Worm (Caenorhabditis elegans) whole organism, L2 larva: ENCODE results near the gene ctns-1.
A peak's percentile ranks its signal among the peaks of the same experiment; 100 is the strongest.

Experiments used
- C34F6.9 ChIP-seq: fragments of 150-350 bp; optimal IDR thresholded peaks from 2 replicates; lab custom pipeline; 2014; ENCODE audit warnings: missing biosample characterization, missing genetic modification characterization
- F13H6.1 ChIP-seq: sonication (generic microtip); optimal IDR thresholded peaks from 2 replicates; lab custom pipeline; 2016; ENCODE audit warnings: missing genetic modification characterization, missing compliant biosample characterization
- Y55F3AM.14 ChIP-seq: fragments of 200-800 bp; sonication (Bioruptor generic); optimal IDR thresholded peaks from 2 replicates; lab custom pipeline; 2018; ENCODE audit warnings: mild to moderate bottlenecking, missing genetic modification characterization, missing compliant biosample characterization
- ZK546.5 ChIP-seq: sonication (generic microtip); optimal IDR thresholded peaks from 2 replicates; lab custom pipeline; 2017; ENCODE audit warnings: missing biosample characterization, missing genetic modification characterization
- alr-1 ChIP-seq: fragments of 150-350 bp; optimal IDR thresholded peaks from 2 replicates; lab custom pipeline; 2014; ENCODE audit warnings: missing biosample characterization, missing genetic modification characterization
- aly-2 ChIP-seq: fragments of 150-350 bp; optimal IDR thresholded peaks from 2 replicates; lab custom pipeline; 2014; ENCODE audit warnings: missing biosample characterization, missing genetic modification characterization
- ama-1 ChIP-seq: fragments of 150-350 bp; optimal IDR thresholded peaks from 2 replicates; lab custom pipeline; 2018; ENCODE audit warnings: inconsistent platforms
- ceh-82 ChIP-seq: fragments of 150-350 bp; optimal IDR thresholded peaks from 2 replicates; lab custom pipeline; 2014; ENCODE audit warnings: missing biosample characterization, missing genetic modification characterization
- crh-2 ChIP-seq: sonication (generic microtip); optimal IDR thresholded peaks from 2 replicates; lab custom pipeline; 2017; ENCODE audit warnings: missing biosample characterization, missing genetic modification characterization
- dmd-4 ChIP-seq: sonication (generic microtip); optimal IDR thresholded peaks from 2 replicates; lab custom pipeline; 2017; ENCODE audit warnings: missing biosample characterization, missing genetic modification characterization
- elt-1 ChIP-seq: fragments of 150-350 bp; optimal IDR thresholded peaks from 2 replicates; lab custom pipeline; 2014; ENCODE audit warnings: missing biosample characterization, missing genetic modification characterization
- fos-1 ChIP-seq: fragments of 150-350 bp; optimal IDR thresholded peaks from 2 replicates; lab custom pipeline; 2014; ENCODE audit warnings: missing biosample characterization, missing genetic modification characterization
- gmeb-1 ChIP-seq: fragments of 150-350 bp; optimal IDR thresholded peaks from 2 replicates; lab custom pipeline; 2014; ENCODE audit warnings: missing biosample characterization, missing genetic modification characterization
- lin-13 ChIP-seq: fragments of 150-350 bp; optimal IDR thresholded peaks from 2 replicates; lab custom pipeline; 2014; ENCODE audit warnings: missing biosample characterization, missing genetic modification reagents, missing genetic modification characterization
- lin-39 ChIP-seq: fragments of 150-350 bp; optimal IDR thresholded peaks from 2 replicates; lab custom pipeline; 2014; ENCODE audit warnings: missing biosample characterization, missing genetic modification reagents, missing genetic modification characterization
- lsy-2 ChIP-seq, 2 experiments: fragments of 150-350 bp in 1 of 2; sonication (generic microtip) in 1 of 2; optimal IDR thresholded peaks; 2 replicates each; lab custom pipeline; 2014 to 2017; ENCODE audit warnings: missing biosample characterization in 2 of 2, missing genetic modification characterization in 2 of 2
- mbf-1 ChIP-seq: sonication (generic microtip); optimal IDR thresholded peaks from 2 replicates; lab custom pipeline; 2017; ENCODE audit warnings: missing biosample characterization, missing genetic modification characterization
- mdl-1 ChIP-seq, 2 experiments: fragments of 150-350 bp in 1 of 2; sonication (generic microtip) in 1 of 2; optimal IDR thresholded peaks; 2 replicates each; lab custom pipeline; 2017; ENCODE audit warnings: missing biosample characterization in 2 of 2, missing genetic modification characterization in 2 of 2
- nhr-10 ChIP-seq: sonication (generic microtip); optimal IDR thresholded peaks from 2 replicates; lab custom pipeline; 2017; ENCODE audit warnings: missing biosample characterization, missing genetic modification characterization
- nhr-11 ChIP-seq: fragments of 150-350 bp; optimal IDR thresholded peaks from 2 replicates; lab custom pipeline; 2014; ENCODE audit warnings: missing biosample characterization, missing genetic modification characterization
- nhr-12 ChIP-seq: fragments of 150-350 bp; optimal IDR thresholded peaks from 2 replicates; lab custom pipeline; 2014; ENCODE audit warnings: missing biosample characterization, missing genetic modification characterization
- nhr-129 ChIP-seq: fragments of 150-350 bp; optimal IDR thresholded peaks from 2 replicates; lab custom pipeline; 2014; ENCODE audit warnings: missing biosample characterization, missing genetic modification characterization
- nhr-21 ChIP-seq: fragments of 150-350 bp; optimal IDR thresholded peaks from 2 replicates; lab custom pipeline; 2014; ENCODE audit warnings: missing biosample characterization, missing genetic modification characterization
- nhr-23 ChIP-seq: fragments of 150-350 bp; optimal IDR thresholded peaks from 2 replicates; lab custom pipeline; 2014; ENCODE audit warnings: missing biosample characterization, missing genetic modification reagents, missing genetic modification characterization
- nhr-237 ChIP-seq: fragments of 150-350 bp; optimal IDR thresholded peaks from 2 replicates; lab custom pipeline; 2014; ENCODE audit warnings: missing biosample characterization, missing genetic modification characterization
- nhr-6 ChIP-seq: fragments of 150-350 bp; optimal IDR thresholded peaks from 2 replicates; lab custom pipeline; 2014; ENCODE audit warnings: missing biosample characterization, missing genetic modification characterization
- sem-4 ChIP-seq: fragments of 150-350 bp; optimal IDR thresholded peaks from 2 replicates; lab custom pipeline; 2014; ENCODE audit warnings: missing biosample characterization, missing genetic modification reagents, missing genetic modification characterization
- skn-1 ChIP-seq: sonication (generic microtip); optimal IDR thresholded peaks from 2 replicates; lab custom pipeline; 2017; ENCODE audit warnings: missing biosample characterization, missing genetic modification characterization
- sma-3 ChIP-seq: sonication (generic microtip); optimal IDR thresholded peaks from 2 replicates; lab custom pipeline; 2016; ENCODE audit warnings: missing genetic modification reagents, missing genetic modification characterization, missing compliant biosample characterization
- sma-9 ChIP-seq, 2 experiments: fragments of 150-350 bp in 1 of 2; sonication (generic microtip) in 1 of 2; optimal IDR thresholded peaks; 2 replicates each; lab custom pipeline; 2014 to 2016; ENCODE audit warnings: missing genetic modification characterization in 2 of 2, mild to moderate bottlenecking in 1 of 2, missing biosample characterization in 1 of 2, missing compliant biosample characterization in 1 of 2, missing genetic modification reagents in 1 of 2, moderate library complexity in 1 of 2
- unc-39 ChIP-seq: fragments of 150-350 bp; optimal IDR thresholded peaks from 2 replicates; lab custom pipeline; 2014; ENCODE audit warnings: missing biosample characterization, missing genetic modification characterization
- unc-55 ChIP-seq: fragments of 150-350 bp; sonication (generic microtip); optimal IDR thresholded peaks from 3 replicates; lab custom pipeline; 2014; ENCODE audit warnings: missing biosample characterization, missing genetic modification reagents, missing genetic modification characterization
- unc-62 ChIP-seq: fragments of 150-350 bp; optimal IDR thresholded peaks from 2 replicates; lab custom pipeline; 2014; ENCODE audit warnings: missing biosample characterization, missing genetic modification reagents, missing genetic modification characterization
- zag-1 ChIP-seq: fragments of 150-350 bp; optimal IDR thresholded peaks from 2 replicates; lab custom pipeline; 2014; ENCODE audit warnings: missing biosample characterization, missing genetic modification characterization
- ztf-1 ChIP-seq: fragments of 200-800 bp; sonication (Bioruptor generic); conservative IDR thresholded peaks from 2 replicates; pipeline ENCODE4 v1.3.6; 2022; ENCODE audit warnings: missing genetic modification characterization, missing compliant biosample characterization
- ztf-11 ChIP-seq: sonication (generic microtip); optimal IDR thresholded peaks from 2 replicates; lab custom pipeline; 2017; ENCODE audit warnings: missing biosample characterization, missing genetic modification characterization
- ztf-4 ChIP-seq: fragments of 150-350 bp; optimal IDR thresholded peaks from 2 replicates; lab custom pipeline; 2014; ENCODE audit warnings: missing biosample characterization, missing genetic modification characterization

Gene ctns-1

DNA sequence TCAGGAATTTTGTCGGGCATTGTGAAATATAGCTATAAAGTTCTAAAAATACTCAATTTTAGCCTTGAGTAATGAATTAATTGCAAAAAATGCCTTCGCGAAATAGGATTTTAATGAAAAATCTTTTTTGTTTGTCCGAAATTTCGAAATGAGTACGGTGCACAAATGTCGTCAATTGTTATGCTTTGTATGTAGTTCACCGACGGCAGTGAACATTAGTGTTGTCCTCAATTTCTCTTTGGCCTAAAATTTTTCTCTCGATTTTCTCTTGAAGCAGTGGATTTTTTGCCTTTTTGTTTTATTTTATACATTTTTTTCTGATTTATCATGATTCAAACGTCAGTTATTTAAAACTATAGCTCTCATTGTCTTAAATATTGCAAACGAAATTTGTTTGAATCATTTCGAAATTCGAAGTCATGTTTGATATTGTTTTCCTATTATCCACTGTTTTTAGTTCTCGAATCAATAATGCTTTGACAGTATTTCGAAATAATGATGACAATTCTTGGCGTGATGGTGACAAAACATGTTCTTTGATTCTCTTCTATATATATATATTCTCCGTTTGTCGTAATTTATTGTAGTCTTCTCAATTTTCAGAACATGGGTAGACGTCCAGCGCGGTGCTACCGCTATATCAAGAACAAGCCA, 6.7 kb upstream of the ctns-1 start, which contains the start of the genes ints-11 and rpl-10 (continued):
- TF ChIP-seq crh-2 (peak; percentile 58), C34F6.9 (peak; percentile 85), lsy-2 (tag; optimal IDR thresholded peaks at IDR 0.05; lab: Kevin White, UChicago) (peak; percentile 65 to 97), nhr-23 (tag; lab: Kevin White, UChicago) (no peak), fos-1 (tag; lab: Kevin White, UChicago) (peak; percentile 42), zag-1 (tag; lab: Kevin White, UChicago) (no peak), alr-1 (tag; lab: Kevin White, UChicago) (no peak), ztf-11 (no peak)

DNA sequence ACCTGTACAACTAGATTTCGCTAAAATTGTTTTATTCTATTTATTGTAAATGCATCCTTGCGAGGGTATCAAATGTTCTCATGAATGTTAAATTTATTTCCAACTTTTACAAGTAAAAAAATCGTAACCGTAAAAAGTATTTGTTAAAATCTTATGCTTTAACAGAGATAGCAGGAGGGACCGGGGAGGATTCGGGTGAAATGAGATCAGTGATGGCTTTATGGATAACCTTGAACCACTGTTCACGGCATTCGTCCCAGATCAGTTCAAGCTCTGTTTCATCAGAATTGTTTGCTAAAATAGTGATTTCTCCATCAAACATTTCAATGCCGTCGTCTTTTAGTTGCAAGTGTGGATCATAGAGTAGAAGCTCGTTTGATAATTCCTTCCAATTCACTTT, 4.4 kb upstream of the ctns-1 start:
- no peak for TF ChIP-seq unc-62 (GFP tag; lab: Kevin White, UChicago)
- no peak for TF ChIP-seq sma-9 (GFP tag; optimal IDR thresholded peaks at IDR 0.05; lab: Kevin White, UChicago)
- TF ChIP-seq sma-9 (tag; optimal IDR thresholded peaks at IDR 0.05; lab: Kevin White, UChicago) = no peak
- TF ChIP-seq crh-2 = no peak
- no peak for TF ChIP-seq ztf-4 (tag; lab: Kevin White, UChicago)
- TF ChIP-seq Y55F3AM.14 (GFP tag; lab: Kevin White, UChicago) = no peak
- no peak for TF ChIP-seq gmeb-1 (tag; lab: Kevin White, UChicago)
- TF ChIP-seq elt-1 (tag; lab: Kevin White, UChicago) = no peak
- TF ChIP-seq dmd-4 (tag; lab: Kevin White, UChicago) = no peak
- TF ChIP-seq ztf-11 = no peak
- TF ChIP-seq sma-3 (GFP tag; lab: Kevin White, UChicago) = no peak
- TF ChIP-seq fos-1 (tag; lab: Kevin White, UChicago) = no peak
- no peak for TF ChIP-seq unc-39
- no peak for TF ChIP-seq unc-55 (GFP tag; lab: Kevin White, UChicago)
- TF ChIP-seq nhr-6 (tag; lab: Kevin White, UChicago) = no peak

- TF ChIP-seq mbf-1 (tag; lab: Kevin White, UChicago) = no peak
- TF ChIP-seq lin-39 (tag; lab: Kevin White, UChicago) = no peak
- TF ChIP-seq aly-2 (tag; lab: Kevin White, UChicago) = no peak
- peak; percentile 86 for TF ChIP-seq skn-1 (tag; lab: Kevin White, UChicago)
- TF ChIP-seq crh-2 = no peak
- TF ChIP-seq nhr-129 (tag; lab: Kevin White, UChicago) = no peak
- no peak for TF ChIP-seq nhr-11 (tag; lab: Kevin White, UChicago)
- TF ChIP-seq sma-9 (GFP tag; optimal IDR thresholded peaks at IDR 0.05; lab: Kevin White, UChicago) = no peak
- TF ChIP-seq sma-9 (tag; optimal IDR thresholded peaks at IDR 0.05; lab: Kevin White, UChicago) = no peak
- TF ChIP-seq unc-55 (GFP tag; lab: Kevin White, UChicago) = peak; percentile 2
- TF ChIP-seq nhr-12 (tag; lab: Kevin White, UChicago) = no peak
- TF ChIP-seq ama-1 (lab: Kevin White, UChicago) = no peak
- TF ChIP-seq mdl-1 (tag; optimal IDR thresholded peaks at IDR 0.05; lab: Kevin White, UChicago) = no peak
- peak; percentile 0 for TF ChIP-seq fos-1 (tag; lab: Kevin White, UChicago)
- no peak for TF ChIP-seq F13H6.1 (tag; lab: Kevin White, UChicago)
- TF ChIP-seq nhr-237 (tag; lab: Kevin White, UChicago) = no peak
- TF ChIP-seq ZK546.5 (tag; lab: Kevin White, UChicago) = no peak
- no peak for TF ChIP-seq alr-1 (tag; lab: Kevin White, UChicago)
- TF ChIP-seq lin-13 (GFP tag; lab: Kevin White, UChicago) = no peak
- TF ChIP-seq dmd-4 (tag; lab: Kevin White, UChicago) = no peak
- no peak for TF ChIP-seq ceh-82 (tag; lab: Kevin White, UChicago)
- TF ChIP-seq elt-1 (tag; lab: Kevin White, UChicago) = no peak
- TF ChIP-seq ztf-1 (GFP tag; lab: Robert Waterston, UW) = no peak
- peak; percentile 36 for TF ChIP-seq C34F6.9
- no peak for TF ChIP-seq nhr-21 (tag; lab: Kevin White, UChicago)
- TF ChIP-seq nhr-6 (tag; lab: Kevin White, UChicago) = no peak
- no peak for TF ChIP-seq unc-62 (GFP tag; lab: Kevin White, UChicago)
- no peak for TF ChIP-seq nhr-23 (tag; lab: Kevin White, UChicago)
- TF ChIP-seq sem-4 (tag; lab: Kevin White, UChicago) = no peak
- no peak for TF ChIP-seq nhr-10 (tag; lab: Kevin White, UChicago)
- TF ChIP-seq lsy-2 (tag; optimal IDR thresholded peaks at IDR 0.05; lab: Kevin White, UChicago) = peak in 1 of 2 experiments; percentile 27
Observed at ce11 chrII:8138015-8138546, 1.4 kb upstream of the ctns-1 start, which contains the start of gene cdc-48.2. TSS of gene cdc-48.2 (plus strand) at chrII:8138496.
